Worm (Caenorhabditis elegans) whole organism, L1 larva: ENCODE results near the gene srw-9.

ENCODE experiments used
- nhr-237 ChIP-seq: fragments of 150-350 bp; optimal IDR thresholded peaks from 2 replicates; lab custom pipeline; 2014; ENCODE audit warnings: missing biosample characterization, missing genetic modification characterization
- sox-4 ChIP-seq: sonication (generic microtip); optimal IDR thresholded peaks from 2 replicates; lab custom pipeline; 2016; ENCODE audit warnings: missing genetic modification characterization, missing compliant biosample characterization

DNA sequence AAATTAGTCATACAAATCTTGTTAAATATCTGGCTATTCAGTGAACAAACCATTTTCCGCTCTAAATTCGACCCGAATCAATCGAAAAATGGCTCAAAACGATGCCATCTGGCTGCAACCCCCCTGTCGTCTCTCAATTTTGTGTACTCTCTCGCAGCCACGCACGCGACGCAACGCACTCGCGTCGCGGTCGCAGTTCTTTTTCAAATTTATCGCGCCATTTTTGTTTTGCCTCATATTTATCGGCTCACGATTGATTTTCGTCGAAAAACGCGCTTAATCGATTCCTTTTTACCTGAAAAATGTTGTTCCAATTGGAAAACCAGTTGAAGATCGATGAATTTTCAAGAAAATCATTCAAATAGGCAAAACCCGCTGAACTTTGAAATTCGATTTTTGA is 43.6 kb upstream of the srw-9 start:
- TF ChIP-seq sox-4 (tag; lab: Kevin White, UChicago) (no peak), nhr-237 (tag; lab: Kevin White, UChicago) (no peak)
